Fruit fly (Drosophila melanogaster): Measurements from ENCODE around the gene Cdlc2.
A peak's percentile ranks its signal among the peaks of the same experiment; 100 is the strongest.

The Cdlc2 gene

DNA sequence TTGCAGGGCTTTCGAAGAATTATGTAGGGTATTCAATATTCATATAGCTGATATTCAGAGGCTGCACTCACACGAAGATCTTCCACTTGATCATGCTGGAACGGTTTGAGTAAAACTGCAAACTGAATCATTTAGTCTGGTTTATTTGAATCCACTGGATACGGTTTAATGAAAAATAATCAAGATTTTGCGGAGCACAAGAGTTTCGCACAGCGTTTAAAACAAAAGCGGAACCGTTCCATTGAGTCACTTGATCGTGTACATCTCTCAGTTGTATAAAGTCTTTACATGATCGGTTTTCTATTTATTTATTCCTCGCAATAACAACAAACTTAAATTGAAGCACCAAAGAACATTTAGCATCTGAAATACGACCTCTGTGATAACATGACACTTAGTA is 15.5 kb downstream of the Cdlc2 start, which contains the start of gene CG31659:
TSS of gene CG31659 (minus strand) at position 101 of the 400 bp plus-strand sequence.
- no peak for TF ChIP-seq CG6163 (GFP tag; IDR thresholded peaks at IDR 0.05)
- TF ChIP-seq CG11902 (GFP tag; optimal IDR thresholded peaks at IDR 0.05) = no peak
- TF ChIP-seq CG11762 (GFP tag; optimal IDR thresholded peaks at IDR 0.05; ENCODE audit: insufficient read depth) = no peak
- no peak for TF ChIP-seq acj6 (GFP tag; optimal IDR thresholded peaks at IDR 0.05)
- no peak for TF ChIP-seq Lpt (GFP tag; optimal IDR thresholded peaks at IDR 0.05)
- TF ChIP-seq CG4318 (GFP tag; optimal IDR thresholded peaks at IDR 0.05) = no peak
- no peak for TF ChIP-seq Smox (GFP tag; optimal IDR thresholded peaks at IDR 0.05)
- no peak for TF ChIP-seq fd59A (GFP tag; optimal IDR thresholded peaks at IDR 0.05)
- TF ChIP-seq CG8319 (GFP tag; optimal IDR thresholded peaks at IDR 0.05) = no peak
- TF ChIP-seq vri (GFP tag; optimal IDR thresholded peaks at IDR 0.05) = no peak
- no peak for TF ChIP-seq CG7368 (GFP tag; optimal IDR thresholded peaks at IDR 0.05)
- TF ChIP-seq CG16779 (tag; optimal IDR thresholded peaks at IDR 0.05) = no peak
- TF ChIP-seq CG11294 (GFP tag; IDR thresholded peaks at IDR 0.05) = no peak
- TF ChIP-seq pdm3 (GFP tag; optimal IDR thresholded peaks at IDR 0.05) = no peak
- no peak for TF ChIP-seq Eip78C (GFP tag)
- TF ChIP-seq CG6792 (GFP tag; optimal IDR thresholded peaks at IDR 0.05) = no peak

DNA sequence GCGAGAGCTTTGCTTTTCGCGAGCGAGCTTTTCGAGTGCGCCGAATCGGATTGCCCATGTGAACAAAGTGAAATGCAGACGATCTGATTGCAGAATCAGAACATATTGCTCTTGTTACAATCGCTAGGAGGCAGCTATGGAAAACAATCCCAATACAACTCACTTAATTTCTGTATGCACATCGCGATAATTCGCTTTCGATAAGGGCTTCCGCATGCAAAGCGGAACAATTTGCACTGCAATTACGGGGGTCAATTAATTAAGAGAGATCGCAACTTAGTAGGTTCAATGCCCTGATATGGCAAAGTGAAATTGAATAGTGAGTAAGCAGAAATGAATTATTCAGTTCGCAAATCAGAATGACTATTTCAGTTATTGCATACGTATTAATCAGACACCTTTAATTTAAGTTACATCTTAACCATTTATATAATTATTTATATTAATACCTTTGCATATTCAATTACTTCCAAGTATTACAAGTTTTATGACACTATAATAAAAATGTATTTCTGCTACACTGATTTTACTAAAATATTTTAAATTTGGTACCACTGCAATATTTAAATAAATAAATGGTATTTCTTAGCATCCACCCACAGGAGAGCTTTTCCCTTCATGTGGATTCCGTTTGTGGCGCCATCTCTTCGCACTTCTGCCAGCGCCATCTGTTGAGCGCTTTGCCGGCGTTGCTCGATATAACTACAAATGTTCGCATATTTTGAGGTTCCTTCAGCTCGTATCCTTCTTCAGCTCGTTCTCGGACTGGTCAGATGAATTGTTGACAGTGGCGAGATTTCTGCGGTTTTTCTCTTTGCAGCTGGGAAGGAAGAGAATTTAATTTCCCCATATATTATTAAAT is 17.8 kb downstream of the Cdlc2 start, which contains the start of gene NLaz:
TSS of gene NLaz (minus strand) at position 51 of the 862 bp plus-strand sequence.
- TF ChIP-seq topi (GFP tag; optimal IDR thresholded peaks at IDR 0.05) (peak; percentile 59), acj6 (GFP tag; optimal IDR thresholded peaks at IDR 0.05) (peak; percentile 41), net (GFP tag; optimal IDR thresholded peaks at IDR 0.05) (peak; percentile 30), Hr39 (GFP tag; optimal IDR thresholded peaks at IDR 0.05) (peak; percentile 67), Eip75B (GFP tag; optimal IDR thresholded peaks at IDR 0.05) (peak; percentile 21), dac (GFP tag; optimal IDR thresholded peaks at IDR 0.05) (no peak), Met (GFP tag; optimal IDR thresholded peaks at IDR 0.05) (peak; percentile 15), Hr4 (GFP tag; optimal IDR thresholded peaks at IDR 0.05) (peak; percentile 8), fd59A (GFP tag; optimal IDR thresholded peaks at IDR 0.05) (no peak), CG31627 (GFP tag; optimal IDR thresholded peaks at IDR 0.05) (peak; percentile 61), Hr38 (GFP tag; optimal IDR thresholded peaks at IDR 0.05) (no peak), dsx (GFP tag; optimal IDR thresholded peaks at IDR 0.05; ENCODE audit: poor library complexity, severe bottlenecking) (peak; percentile 4), CG6163 (GFP tag; IDR thresholded peaks at IDR 0.05) (peak; percentile 19; the same call in 1 of the 3 replicates), CG9139 (GFP tag; optimal IDR thresholded peaks at IDR 0.05) (no peak), CG34406 (GFP tag; optimal IDR thresholded peaks at IDR 0.05) (peak; percentile 12), CG8319 (GFP tag; optimal IDR thresholded peaks at IDR 0.05) (no peak), CG8632 (GFP tag; optimal IDR thresholded peaks at IDR 0.05) (no peak), Sox102F (GFP tag; optimal IDR thresholded peaks at IDR 0.05) (peak; percentile 28), esn (GFP tag; optimal IDR thresholded peaks at IDR 0.05) (peak; percentile 35), CG10631 (GFP tag; optimal IDR thresholded peaks at IDR 0.05) (no peak), CG3919 (GFP tag; optimal IDR thresholded peaks at IDR 0.05) (peak; percentile 80), Sox14 (GFP tag; optimal IDR thresholded peaks at IDR 0.05) (peak; percentile 39), CG4318 (GFP tag; optimal IDR thresholded peaks at IDR 0.05) (no peak), pdm3 (GFP tag; optimal IDR thresholded peaks at IDR 0.05) (peak; percentile 34), svp (GFP tag) (peak; percentile 94), Smox (GFP tag; optimal IDR thresholded peaks at IDR 0.05) (peak; percentile 6), achi (GFP tag; optimal IDR thresholded peaks at IDR 0.05) (peak; percentile 59), CG11902 (GFP tag; optimal IDR thresholded peaks at IDR 0.05) (no peak), cyc (GFP tag; optimal IDR thresholded peaks at IDR 0.05) (peak; percentile 67), salr (GFP tag; optimal IDR thresholded peaks at IDR 0.05) (peak in 1 of 2 experiments; percentile 51), lz (GFP tag; optimal IDR thresholded peaks at IDR 0.05) (peak; percentile 71), CG32006 (GFP tag; optimal IDR thresholded peaks at IDR 0.05) (peak; percentile 13), CG6276 (GFP tag; optimal IDR thresholded peaks at IDR 0.05) (no peak), Ets96B (tag; optimal IDR thresholded peaks at IDR 0.05) (no peak), OdsH (GFP tag; optimal IDR thresholded peaks at IDR 0.05) (peak; percentile 7), Ets21C (GFP tag; optimal IDR thresholded peaks at IDR 0.05) (no peak), CG7368 (GFP tag; optimal IDR thresholded peaks at IDR 0.05) (peak; percentile 17), CG1621 (tag; optimal IDR thresholded peaks at IDR 0.05) (no peak), Eip78C (GFP tag) (peak; percentile 82)

Measured in whole organism, prepupa.